Worm (Caenorhabditis elegans) whole organism, L1 larva: ENCODE measurements around the gene adt-1.

Experiments
- C16A3.4 ChIP-seq: fragments of 150-350 bp; optimal IDR thresholded peaks from 2 replicates; lab custom pipeline; 2014; ENCODE audit warnings: missing biosample characterization, missing genetic modification characterization
- F16B12.6 ChIP-seq: fragments of 150-350 bp; optimal IDR thresholded peaks from 2 replicates; lab custom pipeline; 2014; ENCODE audit warnings: missing biosample characterization, missing genetic modification characterization
- aha-1 ChIP-seq: fragments of 150-350 bp; optimal IDR thresholded peaks from 2 replicates; lab custom pipeline; 2014; ENCODE audit warnings: missing biosample characterization, missing genetic modification characterization
- aly-2 ChIP-seq: fragments of 150-350 bp; optimal IDR thresholded peaks from 2 replicates; lab custom pipeline; 2014; ENCODE audit warnings: missing biosample characterization, missing genetic modification characterization
- blmp-1 ChIP-seq: fragments of 150-350 bp; optimal IDR thresholded peaks from 2 replicates; lab custom pipeline; 2014; ENCODE audit warnings: missing biosample characterization, missing genetic modification characterization
- ceh-63 ChIP-seq: fragments of 200-800 bp; sonication (Bioruptor generic); optimal IDR thresholded peaks from 2 replicates; lab custom pipeline; 2018; ENCODE audit warnings: mild to moderate bottlenecking, missing genetic modification characterization, missing compliant biosample characterization
- ceh-8 ChIP-seq: fragments of 200-800 bp; sonication (Bioruptor generic); optimal IDR thresholded peaks from 2 replicates; lab custom pipeline; 2018; ENCODE audit warnings: mild to moderate bottlenecking, missing genetic modification characterization, moderate library complexity, missing compliant biosample characterization
- ceh-82 ChIP-seq, 3 experiments: fragments of 150-350 bp in 1 of 3; sonication (generic microtip) in 2 of 3; optimal IDR thresholded peaks; 2 replicates each; lab custom pipeline; 2014 to 2017; ENCODE audit warnings: missing biosample characterization in 3 of 3, missing genetic modification characterization in 3 of 3
- ceh-88 ChIP-seq: fragments of 200-800 bp; sonication (Bioruptor generic); IDR thresholded peaks from 2 replicates; pipeline ENCODE4 v1.3.6; 2022; ENCODE audit warnings: missing genetic modification characterization, missing compliant biosample characterization
- ceh-90 ChIP-seq: sonication (generic microtip); optimal IDR thresholded peaks from 2 replicates; lab custom pipeline; 2016; ENCODE audit warnings: missing genetic modification characterization, missing compliant biosample characterization
- ces-1 ChIP-seq: fragments of 150-350 bp; optimal IDR thresholded peaks from 2 replicates; lab custom pipeline; 2014; ENCODE audit warnings: missing biosample characterization, missing genetic modification reagents, missing genetic modification characterization
- dsc-1 ChIP-seq: sonication (generic microtip); optimal IDR thresholded peaks from 2 replicates; lab custom pipeline; 2016; ENCODE audit warnings: mild to moderate bottlenecking, missing genetic modification characterization, missing compliant biosample characterization
- efl-3 ChIP-seq: fragments of 200-800 bp; sonication (Bioruptor generic); optimal IDR thresholded peaks from 2 replicates; lab custom pipeline; 2018; ENCODE audit warnings: mild to moderate bottlenecking, missing genetic modification characterization, missing compliant biosample characterization
- elt-2 ChIP-seq: sonication (generic microtip); optimal IDR thresholded peaks from 2 replicates; lab custom pipeline; 2016; ENCODE audit warnings: missing genetic modification characterization, mild to moderate bottlenecking, inconsistent platforms, missing compliant biosample characterization, missing genetic modification reagents
- elt-3 ChIP-seq, 6 experiments: fragments of 150-350 bp in 1 of 6; sonication (generic microtip); optimal IDR thresholded peaks; 2 replicates each; lab custom pipeline; 2017 to 2018; ENCODE audit warnings: missing biosample characterization in 6 of 6, missing genetic modification characterization in 6 of 6, inconsistent platforms in 1 of 6
- ets-5 ChIP-seq: fragments of 200-800 bp; sonication (Bioruptor generic); IDR thresholded peaks from 2 replicates; pipeline ENCODE4 v1.3.6; 2022; ENCODE audit warnings: missing genetic modification characterization, missing compliant biosample characterization
- fkh-10 ChIP-seq: sonication (generic microtip); optimal IDR thresholded peaks from 2 replicates; lab custom pipeline; 2017; ENCODE audit warnings: missing biosample characterization, missing genetic modification reagents, missing genetic modification characterization
- fkh-4 ChIP-seq: sonication (generic microtip); optimal IDR thresholded peaks from 2 replicates; lab custom pipeline; 2016; ENCODE audit warnings: missing compliant biosample characterization, missing genetic modification characterization, borderline replicate concordance
- fos-1 ChIP-seq: fragments of 150-350 bp; optimal IDR thresholded peaks from 2 replicates; lab custom pipeline; 2014; ENCODE audit warnings: missing biosample characterization, missing genetic modification characterization
- hlh-17 ChIP-seq: fragments of 200-800 bp; sonication (Bioruptor generic); optimal IDR thresholded peaks from 2 replicates; lab custom pipeline; 2018; ENCODE audit warnings: missing genetic modification characterization, mild to moderate bottlenecking, missing compliant biosample characterization, moderate library complexity, borderline replicate concordance
- hpl-2 ChIP-seq: fragments of 150-350 bp; optimal IDR thresholded peaks from 2 replicates; lab custom pipeline; 2014; ENCODE audit warnings: missing biosample characterization, missing genetic modification reagents, missing genetic modification characterization
- irx-1 ChIP-seq: sonication (generic microtip); optimal IDR thresholded peaks from 2 replicates; lab custom pipeline; 2016; ENCODE audit warnings: missing genetic modification characterization, missing compliant biosample characterization
- jun-1 ChIP-seq: fragments of 150-350 bp; optimal IDR thresholded peaks from 2 replicates; lab custom pipeline; 2014; ENCODE audit warnings: missing biosample characterization, missing genetic modification reagents, missing genetic modification characterization
- lin-14 ChIP-seq: fragments of 200-800 bp; sonication (Bioruptor generic); optimal IDR thresholded peaks from 2 replicates; lab custom pipeline; 2018; ENCODE audit warnings: mild to moderate bottlenecking, missing genetic modification characterization, moderate library complexity, missing compliant biosample characterization
- lin-35 ChIP-seq, 2 experiments: fragments of 150-350 bp; optimal IDR thresholded peaks; 2 replicates each; lab custom pipeline; 2014; ENCODE audit warnings: missing biosample characterization in 2 of 2, missing genetic modification characterization in 2 of 2, missing genetic modification reagents in 2 of 2
- lsy-2 ChIP-seq, 2 experiments: fragments of 150-350 bp; optimal IDR thresholded peaks; 2 replicates each; lab custom pipeline; 2014; ENCODE audit warnings: missing biosample characterization in 2 of 2, missing genetic modification characterization in 2 of 2
- mab-9 ChIP-seq: fragments of 200-800 bp; sonication (Bioruptor generic); IDR thresholded peaks from 2 replicates; pipeline ENCODE4 v1.3.6; 2022; ENCODE audit warnings: missing genetic modification reagents, missing genetic modification characterization, missing compliant biosample characterization
- mdl-1 ChIP-seq, 2 experiments: fragments of 150-350 bp; optimal IDR thresholded peaks; 2 replicates each; lab custom pipeline; 2014 to 2017; ENCODE audit warnings: missing biosample characterization in 2 of 2, missing genetic modification characterization in 2 of 2, inconsistent platforms in 1 of 2
- mep-1 ChIP-seq: fragments of 150-350 bp; optimal IDR thresholded peaks from 2 replicates; lab custom pipeline; 2014; ENCODE audit warnings: missing biosample characterization, missing genetic modification characterization
- nhr-19 ChIP-seq: fragments of 200-800 bp; sonication (Bioruptor generic); conservative IDR thresholded peaks from 2 replicates; pipeline ENCODE4 v1.3.6; 2022; ENCODE audit warnings: missing genetic modification characterization, missing compliant biosample characterization
- nhr-20 ChIP-seq: sonication (generic microtip); optimal IDR thresholded peaks from 2 replicates; lab custom pipeline; 2016; ENCODE audit warnings: mild to moderate bottlenecking, missing genetic modification characterization, missing compliant biosample characterization
- nhr-28 ChIP-seq: fragments of 150-350 bp; optimal IDR thresholded peaks from 2 replicates; lab custom pipeline; 2014; ENCODE audit warnings: missing biosample characterization, missing genetic modification characterization
- nhr-71 ChIP-seq: sonication (generic microtip); optimal IDR thresholded peaks from 2 replicates; lab custom pipeline; 2016; ENCODE audit warnings: mild to moderate bottlenecking, missing genetic modification characterization, moderate library complexity, missing compliant biosample characterization
- nhr-77 ChIP-seq: fragments of 150-350 bp; optimal IDR thresholded peaks from 2 replicates; lab custom pipeline; 2014; ENCODE audit warnings: missing biosample characterization, missing genetic modification characterization
- nhr-84 ChIP-seq: sonication (generic microtip); optimal IDR thresholded peaks from 2 replicates; lab custom pipeline; 2017; ENCODE audit warnings: missing biosample characterization, missing genetic modification characterization
- nhr-85 ChIP-seq: sonication (generic microtip); peaks from one replicate; lab custom pipeline; 2016; ENCODE audit warnings: missing genetic modification characterization, inconsistent platforms, missing compliant biosample characterization
- pax-3 ChIP-seq: fragments of 200-800 bp; sonication (Bioruptor generic); optimal IDR thresholded peaks from 2 replicates; lab custom pipeline; 2018; ENCODE audit warnings: mild to moderate bottlenecking, missing genetic modification characterization, moderate library complexity, missing compliant biosample characterization
- pqm-1 ChIP-seq: sonication (generic microtip); optimal IDR thresholded peaks from 3 replicates; lab custom pipeline; 2017; ENCODE audit warnings: missing biosample characterization, missing genetic modification characterization
- rnt-1 ChIP-seq: sonication (generic microtip); optimal IDR thresholded peaks from 2 replicates; lab custom pipeline; 2016; ENCODE audit warnings: mild to moderate bottlenecking, missing genetic modification characterization, moderate library complexity, missing compliant biosample characterization
- snu-23 ChIP-seq: sonication (generic microtip); optimal IDR thresholded peaks from 2 replicates; lab custom pipeline; 2016; ENCODE audit warnings: missing genetic modification characterization, missing compliant biosample characterization
- sox-4 ChIP-seq: sonication (generic microtip); optimal IDR thresholded peaks from 2 replicates; lab custom pipeline; 2016; ENCODE audit warnings: missing genetic modification characterization, missing compliant biosample characterization
- sptf-1 ChIP-seq: fragments of 150-350 bp; optimal IDR thresholded peaks from 2 replicates; lab custom pipeline; 2014; ENCODE audit warnings: missing biosample characterization, missing genetic modification characterization
- swsn-7 ChIP-seq: sonication (generic microtip); optimal IDR thresholded peaks from 2 replicates; lab custom pipeline; 2016; ENCODE audit warnings: missing genetic modification characterization, missing compliant biosample characterization
- tbx-2 ChIP-seq: sonication (generic microtip); optimal IDR thresholded peaks from 2 replicates; lab custom pipeline; 2016; ENCODE audit warnings: missing genetic modification characterization, missing compliant biosample characterization
- unc-98 ChIP-seq: fragments of 200-800 bp; sonication (Bioruptor generic); IDR thresholded peaks from 2 replicates; pipeline ENCODE4 v1.3.6; 2022; ENCODE audit warnings: missing genetic modification characterization, missing compliant biosample characterization
- xbp-1 ChIP-seq: sonication (generic microtip); optimal IDR thresholded peaks from 2 replicates; lab custom pipeline; 2016; ENCODE audit warnings: missing genetic modification characterization, missing compliant biosample characterization
- zag-1 ChIP-seq: fragments of 150-350 bp; optimal IDR thresholded peaks from 2 replicates; lab custom pipeline; 2014; ENCODE audit warnings: missing biosample characterization, missing genetic modification characterization
- ztf-4 ChIP-seq: fragments of 150-350 bp; optimal IDR thresholded peaks from 2 replicates; lab custom pipeline; 2014; ENCODE audit warnings: missing biosample characterization, missing genetic modification characterization

adt-1 gene

DNA sequence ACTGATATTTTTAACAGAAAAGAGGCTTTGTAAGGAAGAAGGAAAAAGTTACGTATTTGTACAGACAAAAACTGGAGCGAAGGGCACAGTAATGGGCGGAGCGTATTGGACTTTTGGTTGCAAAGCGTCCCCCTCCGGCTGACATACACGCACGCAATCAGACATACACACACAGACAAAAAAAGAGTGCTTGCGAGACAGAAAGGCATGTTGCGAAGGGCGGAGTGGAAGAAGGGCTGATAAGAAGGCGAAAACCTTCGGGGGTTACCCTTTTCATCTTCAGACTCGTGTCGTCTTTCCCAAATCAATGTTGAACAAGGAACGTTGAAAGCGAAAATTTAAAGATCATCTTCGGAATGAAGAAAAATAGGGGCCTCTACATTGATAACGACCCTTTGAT lies 48.1 kb upstream of the adt-1 start:
- TF ChIP-seq efl-3 (GFP tag; lab: Kevin White, UChicago) (no peak), elt-2 (tag; lab: Kevin White, UChicago) (peak; percentile 59), nhr-19 (GFP tag; lab: Robert Waterston, UW) (0 out of 2 replicates have a peak, but pooled peaks have one; percentile 14), lin-14 (GFP tag; lab: Kevin White, UChicago) (peak; percentile 63), mdl-1 (tag; optimal IDR thresholded peaks at IDR 0.05; lab: Kevin White, UChicago) (peak in 1 of 2 experiments; percentile 67), jun-1 (peak; percentile 46), lin-35 (GFP tag; optimal IDR thresholded peaks at IDR 0.05; lab: Kevin White, UChicago) (peak in 1 of 2 experiments; percentile 58), fkh-10 (GFP tag; lab: Kevin White, UChicago) (no peak), unc-98 (no peak), aly-2 (tag; lab: Kevin White, UChicago) (no peak), blmp-1 (tag; lab: Kevin White, UChicago) (peak; percentile 86), aha-1 (no peak), ceh-63 (GFP tag; lab: Kevin White, UChicago) (no peak), hpl-2 (GFP tag; lab: Kevin White, UChicago) (no peak), F16B12.6 (no peak), ceh-82 (tag; optimal IDR thresholded peaks at IDR 0.05; lab: Kevin White, UChicago) (no peak), ceh-8 (GFP tag; lab: Kevin White, UChicago) (no peak), rnt-1 (tag; lab: Kevin White, UChicago) (peak; percentile 1), ceh-88 (GFP tag; lab: Robert Waterston, UW) (no peak), elt-3 (tag; optimal IDR thresholded peaks at IDR 0.05; lab: Kevin White, UChicago) (peak in 4 of 6 experiments; percentile 51 to 71 (median 58)), fkh-4 (no peak), hlh-17 (GFP tag; lab: Kevin White, UChicago) (no peak), snu-23 (GFP tag; lab: Kevin White, UChicago) (peak; percentile 33), nhr-20 (tag; lab: Kevin White, UChicago) (peak; percentile 44), nhr-71 (tag; lab: Kevin White, UChicago) (peak; percentile 34), nhr-77 (tag; lab: Kevin White, UChicago) (no peak), lsy-2 (tag; optimal IDR thresholded peaks at IDR 0.05; lab: Kevin White, UChicago) (peak in 1 of 2 experiments; percentile 17), tbx-2 (tag; lab: Kevin White, UChicago) (peak; percentile 30), mep-1 (tag; lab: Kevin White, UChicago) (peak; percentile 9), nhr-85 (tag; lab: Kevin White, UChicago) (peak; percentile 57), nhr-28 (tag; lab: Kevin White, UChicago) (no peak), ceh-90 (tag; lab: Kevin White, UChicago) (no peak), pax-3 (tag; lab: Kevin White, UChicago) (no peak), nhr-84 (no peak)

DNA sequence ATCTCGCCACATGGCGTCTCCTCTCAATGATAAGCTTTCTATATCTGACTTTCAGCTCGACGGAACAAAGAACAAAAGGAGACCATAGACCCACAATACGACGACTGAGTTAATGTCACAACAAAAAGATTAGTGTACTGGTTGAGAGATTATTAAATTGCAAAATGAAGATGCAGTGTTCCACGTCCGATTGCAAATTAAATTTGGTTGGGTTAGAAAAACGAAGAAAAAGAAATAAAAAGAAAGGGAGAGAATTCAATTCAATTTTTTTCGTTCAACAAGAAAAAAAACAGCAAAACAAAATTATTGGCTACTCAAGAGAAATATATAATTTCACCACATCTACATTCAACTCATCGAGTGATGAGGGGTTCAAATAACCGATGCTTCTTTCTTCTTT lies 47.2 kb upstream of the adt-1 start:
- TF ChIP-seq zag-1, result peak; percentile 10
- peak; percentile 49 for TF ChIP-seq lin-14 (GFP tag; lab: Kevin White, UChicago)
- TF ChIP-seq fkh-10 (GFP tag; lab: Kevin White, UChicago), result peak; percentile 44
- no peak for TF ChIP-seq xbp-1 (tag; lab: Kevin White, UChicago)

DNA sequence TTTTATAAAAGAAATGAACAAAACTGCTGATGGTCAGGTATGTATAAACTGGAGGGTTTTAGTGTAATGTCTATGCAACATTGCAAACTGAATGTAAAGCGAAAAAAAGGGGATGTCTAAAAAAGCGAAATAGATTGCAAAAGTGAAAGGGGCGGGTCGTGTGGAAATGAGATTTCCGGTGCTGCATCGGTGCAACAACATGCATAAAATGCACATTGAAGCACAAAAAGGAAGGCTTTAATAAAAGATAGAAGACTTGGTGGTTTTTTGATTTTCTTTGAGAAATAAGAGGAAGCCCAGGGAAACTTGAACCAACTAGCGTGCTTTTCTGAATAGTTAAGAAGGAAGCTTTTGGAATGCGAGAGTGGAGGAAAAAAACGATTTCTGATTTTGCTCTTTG lies 46.0 kb upstream of the adt-1 start:
- TF ChIP-seq lsy-2 (tag; optimal IDR thresholded peaks at IDR 0.05; lab: Kevin White, UChicago) (no peak), mab-9 (no peak), snu-23 (GFP tag; lab: Kevin White, UChicago) (no peak), nhr-77 (tag; lab: Kevin White, UChicago) (no peak), ces-1 (GFP tag; lab: Kevin White, UChicago) (peak; percentile 23), ceh-90 (tag; lab: Kevin White, UChicago) (no peak), dsc-1 (tag; lab: Kevin White, UChicago) (no peak), nhr-84 (no peak), swsn-7 (no peak), pqm-1 (no peak), ceh-82 (tag; optimal IDR thresholded peaks at IDR 0.05; lab: Kevin White, UChicago) (no peak), lin-35 (GFP tag; optimal IDR thresholded peaks at IDR 0.05; lab: Kevin White, UChicago) (no peak), sox-4 (tag; lab: Kevin White, UChicago) (no peak), irx-1 (tag; lab: Kevin White, UChicago) (no peak), C16A3.4 (tag; lab: Kevin White, UChicago) (no peak), aha-1 (no peak), lin-14 (GFP tag; lab: Kevin White, UChicago) (peak; percentile 48), sptf-1 (no peak), ztf-4 (no peak), efl-3 (GFP tag; lab: Kevin White, UChicago) (no peak), xbp-1 (tag; lab: Kevin White, UChicago) (no peak), fos-1 (no peak), rnt-1 (tag; lab: Kevin White, UChicago) (no peak), ets-5 (GFP tag; lab: Robert Waterston, UW) (no peak), ceh-63 (GFP tag; lab: Kevin White, UChicago) (no peak), pax-3 (tag; lab: Kevin White, UChicago) (no peak), fkh-10 (GFP tag; lab: Kevin White, UChicago) (peak; percentile 88)
